Worm (Caenorhabditis elegans) whole organism, early embryonic: ENCODE results near the gene coa-3.
A peak's percentile ranks its signal among the peaks of the same experiment; 100 is the strongest.

Experiments used
- B0310.2 ChIP-seq: sonication (generic microtip); optimal IDR thresholded peaks from 2 replicates; lab custom pipeline; 2016; ENCODE audit warnings: mild to moderate bottlenecking, missing genetic modification characterization, missing compliant biosample characterization
- F13C5.2 ChIP-seq: sonication (generic microtip); optimal IDR thresholded peaks from 2 replicates; lab custom pipeline; 2017; ENCODE audit warnings: mild to moderate bottlenecking, missing genetic modification characterization, inconsistent platforms, missing compliant biosample characterization
- aly-1 ChIP-seq: sonication (generic microtip); optimal IDR thresholded peaks from 2 replicates; lab custom pipeline; 2016; ENCODE audit warnings: missing genetic modification characterization, missing compliant biosample characterization
- ama-1 ChIP-seq: fragments of 150-350 bp; optimal IDR thresholded peaks from 2 replicates; lab custom pipeline; 2014
- ceh-13 ChIP-seq: fragments of 200-800 bp; sonication (Bioruptor generic); optimal IDR thresholded peaks from 2 replicates; lab custom pipeline; 2018; ENCODE audit warnings: mild to moderate bottlenecking, missing genetic modification characterization, missing compliant biosample characterization
- ceh-36 ChIP-seq: sonication (generic microtip); optimal IDR thresholded peaks from 2 replicates; lab custom pipeline; 2016; ENCODE audit warnings: missing genetic modification characterization, inconsistent platforms, missing compliant biosample characterization
- ets-7 ChIP-seq: sonication (generic microtip); optimal IDR thresholded peaks from 2 replicates; lab custom pipeline; 2016; ENCODE audit warnings: missing genotype, missing genetic modification characterization, missing compliant biosample characterization
- flt-1 ChIP-seq: fragments of 200-800 bp; sonication (Bioruptor generic); IDR thresholded peaks from 2 replicates; pipeline ENCODE4 v1.3.6; 2022; ENCODE audit warnings: missing genetic modification characterization, missing compliant biosample characterization
- hmbx-1 ChIP-seq: sonication (generic microtip); optimal IDR thresholded peaks from 2 replicates; lab custom pipeline; 2016; ENCODE audit warnings: mild to moderate bottlenecking, missing genetic modification characterization, missing compliant biosample characterization
- hmg-4 ChIP-seq: fragments of 200-800 bp; sonication (Bioruptor generic); optimal IDR thresholded peaks from 2 replicates; lab custom pipeline; 2018; ENCODE audit warnings: mild to moderate bottlenecking, missing genetic modification characterization, missing compliant biosample characterization
- hnd-1 ChIP-seq: sonication (generic microtip); optimal IDR thresholded peaks from 2 replicates; lab custom pipeline; 2016; ENCODE audit warnings: missing genetic modification characterization, missing compliant biosample characterization
- pes-1 ChIP-seq: fragments of 200-800 bp; sonication (Bioruptor generic); IDR thresholded peaks from 2 replicates; pipeline ENCODE4 v1.3.6; 2022; ENCODE audit warnings: missing genetic modification reagents, missing genetic modification characterization, missing compliant biosample characterization
- scrt-1 ChIP-seq: fragments of 200-800 bp; sonication (Bioruptor generic); IDR thresholded peaks from 2 replicates; pipeline ENCODE4 v1.3.6; 2022; ENCODE audit warnings: missing genetic modification characterization, missing compliant biosample characterization
- sea-1 ChIP-seq: fragments of 200-800 bp; sonication (Bioruptor generic); conservative IDR thresholded peaks from 2 replicates; pipeline ENCODE4 v1.3.6; 2022; ENCODE audit warnings: missing genetic modification characterization, missing compliant biosample characterization
- tbx-11 ChIP-seq: fragments of 200-800 bp; sonication (Bioruptor generic); IDR thresholded peaks from 2 replicates; pipeline ENCODE4 v1.3.6; 2022; ENCODE audit warnings: missing genetic modification characterization, missing compliant biosample characterization
- tbx-37 ChIP-seq: fragments of 200-800 bp; sonication (Bioruptor generic); conservative IDR thresholded peaks from 2 replicates; pipeline ENCODE4 v1.3.6; 2022; ENCODE audit warnings: missing genetic modification reagents, missing genetic modification characterization, missing compliant biosample characterization
- tra-4 ChIP-seq: sonication (generic microtip); optimal IDR thresholded peaks from 2 replicates; lab custom pipeline; 2017; ENCODE audit warnings: missing genetic modification characterization, missing compliant biosample characterization

The coa-3 gene

DNA sequence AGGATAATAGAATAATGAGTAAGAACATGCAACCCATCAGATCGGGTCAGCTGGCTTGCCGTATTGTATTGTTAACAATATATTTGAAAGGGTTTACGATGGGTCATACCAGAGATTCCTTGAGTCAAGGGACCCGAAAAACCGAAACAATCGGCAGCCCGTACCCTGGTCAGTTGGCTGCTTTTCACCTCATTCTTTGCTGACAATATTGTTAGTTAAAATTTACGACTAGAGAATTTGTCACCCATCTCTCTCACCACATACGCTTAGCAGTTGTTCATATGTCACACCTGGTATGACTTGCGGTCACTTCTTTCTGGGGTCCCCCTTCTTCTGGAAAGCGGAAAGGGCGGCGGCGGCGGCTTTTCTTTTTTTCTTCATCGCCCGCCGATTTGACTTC is 21.3 kb downstream of the coa-3 start:
- TF ChIP-seq aly-1 (tag; lab: Kevin White, UChicago) (no peak), ama-1 (lab: Kevin White, UChicago) (no peak), pes-1 (GFP tag; lab: Robert Waterston, UW) (0 out of 2 replicates have a peak, but pooled peaks have one; percentile 26)

DNA sequence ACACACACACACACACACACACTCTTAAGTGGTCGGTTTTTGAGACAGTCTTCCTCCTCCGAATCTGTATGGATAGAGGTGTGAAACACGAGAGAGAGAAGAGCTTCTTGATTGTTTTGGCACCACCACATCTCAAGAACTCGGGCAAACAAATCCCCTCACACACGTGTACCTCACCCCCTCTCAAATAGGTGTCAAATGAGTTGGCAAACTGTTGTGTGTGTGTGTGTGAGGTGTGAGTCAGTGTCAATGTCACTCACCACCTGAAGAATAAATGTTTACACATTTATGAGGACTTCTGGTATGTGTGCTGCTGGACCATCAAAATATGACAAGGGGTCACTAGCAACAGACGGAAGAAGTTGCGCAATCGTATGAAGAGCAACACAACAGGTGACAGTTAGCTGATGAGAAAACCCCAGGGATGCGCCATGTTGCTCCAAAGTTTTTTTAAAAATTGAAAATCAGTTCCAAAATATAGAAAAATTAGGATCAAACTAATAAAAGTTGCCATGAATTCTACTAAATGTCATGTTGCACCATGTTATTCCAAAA is 22.4 kb downstream of the coa-3 start:
- TF ChIP-seq pes-1 (GFP tag; lab: Robert Waterston, UW) (no peak), tbx-11 (GFP tag; lab: Robert Waterston, UW) (no peak), tbx-37 (GFP tag; lab: Robert Waterston, UW) (no peak), tra-4 (tag; lab: Kevin White, UChicago) (no peak), F13C5.2 (no peak), flt-1 (GFP tag; lab: Robert Waterston, UW) (no peak), sea-1 (GFP tag; lab: Robert Waterston, UW) (no peak), scrt-1 (GFP tag; lab: Robert Waterston, UW) (no peak), hmbx-1 (tag; lab: Kevin White, UChicago) (no peak), B0310.2 (no peak), hmg-4 (GFP tag; lab: Kevin White, UChicago) (no peak), hnd-1 (no peak), ceh-13 (GFP tag; lab: Kevin White, UChicago) (no peak), ama-1 (lab: Kevin White, UChicago) (no peak), ets-7 (no peak), ceh-36 (tag; lab: Kevin White, UChicago) (no peak), aly-1 (tag; lab: Kevin White, UChicago) (no peak)

DNA sequence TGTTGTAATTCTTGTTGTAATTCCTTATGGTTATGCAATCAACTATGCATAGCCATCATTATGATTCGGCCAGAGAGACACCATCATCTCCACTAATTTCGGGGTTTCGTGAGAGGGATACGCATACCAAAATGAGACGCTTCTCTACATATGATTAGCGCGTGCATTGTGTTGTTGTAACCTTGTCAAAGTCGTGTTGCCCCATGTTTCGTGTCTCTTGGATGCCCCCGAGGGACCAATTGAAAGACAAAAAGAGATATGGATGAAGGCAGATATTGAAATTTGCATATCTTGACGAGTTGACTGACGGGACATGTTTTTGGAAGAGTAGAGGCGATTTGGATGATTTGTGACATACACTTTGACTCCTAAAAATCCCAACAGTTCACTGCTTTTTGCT is 23.1 kb downstream of the coa-3 start:
- TF ChIP-seq tra-4 (tag; lab: Kevin White, UChicago): no peak
- TF ChIP-seq flt-1 (GFP tag; lab: Robert Waterston, UW): 0 out of 2 replicates have a peak, but pooled peaks have one; percentile 14

DNA sequence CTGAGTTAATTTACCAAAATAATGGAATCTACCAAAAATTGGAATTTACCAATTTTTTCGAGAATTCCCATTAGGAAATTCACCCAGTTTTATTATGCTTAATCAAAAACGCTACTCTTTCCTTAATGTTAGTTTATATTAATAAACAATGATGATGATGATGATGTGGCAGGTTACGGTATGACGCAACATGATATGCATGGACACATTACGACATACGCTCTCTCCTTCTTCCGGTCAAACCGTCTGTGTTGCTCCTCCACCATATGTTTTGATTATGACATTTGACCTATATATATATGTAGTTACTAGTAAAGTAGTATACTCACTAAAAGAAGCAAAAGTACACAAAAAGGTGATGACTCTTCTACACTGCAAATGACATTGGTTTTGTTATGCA is 25.0 kb downstream of the coa-3 start:
- TF ChIP-seq hmbx-1 (tag; lab: Kevin White, UChicago): no peak
- TF ChIP-seq pes-1 (GFP tag; lab: Robert Waterston, UW): no peak
- peak; percentile 92 for TF ChIP-seq ets-7
- TF ChIP-seq flt-1 (GFP tag; lab: Robert Waterston, UW): no peak
- no peak for TF ChIP-seq aly-1 (tag; lab: Kevin White, UChicago)
- no peak for TF ChIP-seq ceh-13 (GFP tag; lab: Kevin White, UChicago)
- no peak for TF ChIP-seq tbx-37 (GFP tag; lab: Robert Waterston, UW)

DNA sequence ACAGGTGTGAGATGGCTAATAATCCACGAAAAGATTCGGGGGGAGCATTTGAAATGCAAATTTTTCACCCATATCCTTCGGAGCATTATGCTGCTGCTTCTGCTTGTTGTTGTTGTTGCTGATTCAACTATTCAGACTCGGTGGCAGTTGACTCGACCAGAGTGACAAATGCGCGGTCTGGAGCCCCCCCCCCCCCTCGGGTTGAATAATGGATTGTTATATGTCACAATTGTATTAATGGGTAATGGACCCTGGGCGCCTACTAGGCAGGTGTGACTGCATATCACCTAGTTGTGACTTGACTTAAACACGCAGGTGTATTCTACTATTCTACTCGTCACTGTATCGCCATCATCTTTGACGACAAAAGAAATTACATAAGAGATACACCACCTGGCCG is 26.9 kb downstream of the coa-3 start:
- TF ChIP-seq sea-1 (GFP tag; lab: Robert Waterston, UW): no peak

DNA sequence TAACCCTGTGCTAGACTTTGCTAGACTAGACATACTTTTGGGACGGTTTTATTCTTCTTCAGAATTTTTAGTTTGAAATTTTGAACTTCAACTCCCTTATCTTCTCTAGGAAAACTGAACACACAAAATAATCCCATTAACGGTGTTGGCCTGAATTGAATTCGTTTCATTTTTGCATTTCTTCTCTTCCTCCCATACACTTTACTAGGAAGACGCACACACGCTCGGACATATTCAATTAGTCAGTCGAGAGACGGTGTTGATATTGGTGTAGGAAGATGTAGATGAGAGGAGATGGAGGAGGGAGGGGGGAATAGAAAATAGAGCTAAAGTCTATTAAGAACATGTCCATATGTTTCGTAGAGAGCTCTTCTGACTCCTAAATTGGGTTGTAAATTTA is 27.8 kb downstream of the coa-3 start:
- no peak for TF ChIP-seq ama-1 (lab: Kevin White, UChicago)
- TF ChIP-seq F13C5.2: no peak
- TF ChIP-seq hnd-1: no peak
- no peak for TF ChIP-seq B0310.2
- no peak for TF ChIP-seq scrt-1 (GFP tag; lab: Robert Waterston, UW)
- TF ChIP-seq tbx-37 (GFP tag; lab: Robert Waterston, UW): 0 out of 2 replicates have a peak, but pooled peaks have one; percentile 7
- no peak for TF ChIP-seq ceh-13 (GFP tag; lab: Kevin White, UChicago)

DNA sequence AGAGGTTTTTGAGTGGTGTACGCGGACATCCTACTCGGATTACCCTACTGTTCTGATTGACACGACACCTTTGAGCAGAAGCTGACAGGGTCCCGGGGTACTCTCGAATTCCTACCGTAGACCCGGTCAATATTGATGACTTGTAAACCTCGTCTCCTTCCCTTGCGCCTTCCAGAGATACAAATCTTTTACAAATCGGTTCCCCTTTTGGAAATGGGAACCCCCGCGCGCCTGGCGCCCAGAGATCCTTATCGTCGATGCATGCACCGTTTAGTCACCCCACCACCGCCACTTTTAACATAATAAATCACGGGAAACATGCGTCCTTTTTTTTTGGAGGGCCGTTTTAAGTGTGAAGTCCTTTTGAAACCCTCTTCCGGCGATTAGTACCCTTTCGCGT is 29.3 kb downstream of the coa-3 start:
- TF ChIP-seq hmg-4 (GFP tag; lab: Kevin White, UChicago) (no peak), hmbx-1 (tag; lab: Kevin White, UChicago) (no peak), ceh-36 (tag; lab: Kevin White, UChicago) (no peak), aly-1 (tag; lab: Kevin White, UChicago) (no peak), ets-7 (no peak), tra-4 (tag; lab: Kevin White, UChicago) (no peak), hnd-1 (no peak), B0310.2 (no peak)

DNA sequence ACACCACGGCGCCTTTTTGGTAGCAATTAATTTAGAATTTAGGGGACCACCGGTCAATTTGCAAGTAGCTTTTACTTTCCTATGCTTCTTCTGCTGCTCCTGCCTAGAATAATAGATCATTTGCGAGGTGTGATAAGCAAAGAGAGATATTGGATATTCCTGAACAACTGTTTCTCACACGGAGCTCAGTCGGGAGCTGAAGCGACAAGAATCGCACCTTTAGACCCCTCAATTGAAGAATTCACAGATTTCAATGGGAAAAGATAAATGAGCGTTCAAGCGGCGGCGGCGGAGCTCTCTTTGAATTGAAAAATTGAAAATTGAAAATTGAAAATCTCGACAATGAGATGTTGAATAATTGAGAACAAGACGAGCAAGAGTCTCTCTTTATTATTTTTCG is 29.9 kb downstream of the coa-3 start:
- TF ChIP-seq hnd-1 (no peak), sea-1 (GFP tag; lab: Robert Waterston, UW) (no peak), pes-1 (GFP tag; lab: Robert Waterston, UW) (no peak), tbx-37 (GFP tag; lab: Robert Waterston, UW) (no peak), aly-1 (tag; lab: Kevin White, UChicago) (no peak), tbx-11 (GFP tag; lab: Robert Waterston, UW) (no peak), F13C5.2 (no peak), flt-1 (GFP tag; lab: Robert Waterston, UW) (no peak), tra-4 (tag; lab: Kevin White, UChicago) (no peak), ceh-13 (GFP tag; lab: Kevin White, UChicago) (no peak), B0310.2 (no peak), hmg-4 (GFP tag; lab: Kevin White, UChicago) (no peak), ets-7 (no peak), ama-1 (lab: Kevin White, UChicago) (no peak), hmbx-1 (tag; lab: Kevin White, UChicago) (no peak), scrt-1 (GFP tag; lab: Robert Waterston, UW) (no peak), ceh-36 (tag; lab: Kevin White, UChicago) (no peak)
